Worm (Caenorhabditis elegans): Measurements from ENCODE around the gene lrch-1.

DNA sequence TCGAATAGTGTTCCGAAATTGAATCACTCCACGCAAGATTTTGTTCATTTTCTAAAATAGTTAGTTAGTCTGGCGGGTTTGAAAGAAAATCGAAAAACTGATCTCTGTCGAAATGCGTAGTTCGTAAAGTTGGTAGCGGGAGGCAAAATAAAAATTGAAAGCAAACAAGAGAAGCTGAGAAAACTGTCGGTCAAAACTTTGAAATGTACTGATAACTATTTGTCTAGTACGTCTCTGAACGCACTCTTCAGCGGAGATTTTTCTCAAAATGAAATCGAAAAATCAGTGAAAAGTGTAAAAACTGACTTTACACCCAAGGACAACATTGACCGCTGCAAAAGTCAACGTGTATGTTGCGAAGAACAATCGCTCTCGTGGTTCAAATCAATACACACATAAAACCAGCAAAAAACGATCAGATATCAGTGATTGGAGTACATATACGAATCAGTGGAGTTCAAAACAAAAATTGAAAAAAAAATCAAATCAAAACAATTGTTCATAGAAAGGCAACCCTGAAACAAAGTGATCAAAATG, 11.7 kb downstream of the lrch-1 start, which contains the start of gene bca-1:
- no peak for TF ChIP-seq elt-1 (tag; optimal IDR thresholded peaks at IDR 0.05)
- TF ChIP-seq jun-1 (tag; optimal IDR thresholded peaks at IDR 0.05), result no peak
- TF ChIP-seq unc-39 (tag; optimal IDR thresholded peaks at IDR 0.05), result no peak
- no peak for TF ChIP-seq nhr-237 (tag; optimal IDR thresholded peaks at IDR 0.05)
- no peak for TF ChIP-seq snpc-4 (tag; optimal IDR thresholded peaks at IDR 0.05)
